Fruit fly (Drosophila melanogaster) whole organism, adult: ENCODE data around the gene CG42869.
A peak's percentile ranks its signal among the peaks of the same experiment; 100 is the strongest.

ENCODE experiments used
- CG11617 ChIP-seq: fragments of 200-800 bp; sonication (Bioruptor generic); optimal IDR thresholded peaks from 2 replicates; lab custom pipeline; 2017; ENCODE audit warnings: mild to moderate bottlenecking, missing biosample characterization, missing genetic modification reagents, missing genetic modification characterization
- CG12768 ChIP-seq: fragments of 200-800 bp; sonication (Bioruptor generic); optimal IDR thresholded peaks from 2 replicates; lab custom pipeline; 2017; ENCODE audit warnings: missing biosample characterization, missing genetic modification characterization, mild to moderate bottlenecking, moderate library complexity, missing genetic modification reagents
- CG14711 ChIP-seq: fragments of 200-800 bp; sonication (Bioruptor generic); optimal IDR thresholded peaks from 2 replicates; lab custom pipeline; 2018; ENCODE audit warnings: missing biosample characterization, mild to moderate bottlenecking, missing genetic modification characterization, moderate library complexity
- CG1620 ChIP-seq: fragments of 200-800 bp; sonication (Bioruptor generic); optimal IDR thresholded peaks from 2 replicates; lab custom pipeline; 2016; ENCODE audit warnings: missing biosample characterization, missing genetic modification characterization
- CG5204 ChIP-seq: fragments of 200-800 bp; sonication (Bioruptor generic); optimal IDR thresholded peaks from 2 replicates; lab custom pipeline; 2016; ENCODE audit warnings: missing biosample characterization, missing genetic modification characterization
- CG7045 ChIP-seq: fragments of 200-800 bp; sonication (Bioruptor generic); optimal IDR thresholded peaks from 2 replicates; lab custom pipeline; 2017; ENCODE audit warnings: missing biosample characterization, mild to moderate bottlenecking, missing genetic modification characterization
- CG7101 ChIP-seq: fragments of 200-800 bp; sonication (Bioruptor generic); optimal IDR thresholded peaks from 2 replicates; lab custom pipeline; 2018; ENCODE audit warnings: missing biosample characterization, mild to moderate bottlenecking, missing genetic modification characterization, moderate library complexity
- Clk ChIP-seq: fragments of 200-800 bp; sonication (Bioruptor generic); optimal IDR thresholded peaks from 2 replicates; lab custom pipeline; 2017; ENCODE audit warnings: missing biosample characterization, missing genetic modification characterization
- Crg-1 ChIP-seq: fragments of 200-800 bp; sonication (Bioruptor generic); optimal IDR thresholded peaks from 2 replicates; lab custom pipeline; 2016; ENCODE audit warnings: missing biosample characterization, missing genetic modification characterization
- Hr96 ChIP-seq: fragments of 200-800 bp; sonication (Bioruptor generic); optimal IDR thresholded peaks from 2 replicates; lab custom pipeline; 2016; ENCODE audit warnings: missing biosample characterization, missing genetic modification characterization
- Mnt ChIP-seq: fragments of 200-800 bp; sonication (Bioruptor generic); optimal IDR thresholded peaks from 2 replicates; lab custom pipeline; 2016; ENCODE audit warnings: missing biosample characterization, mild to moderate bottlenecking, missing genetic modification characterization
- bab1 ChIP-seq: fragments of 200-800 bp; sonication (Bioruptor generic); optimal IDR thresholded peaks from 3 replicates; lab custom pipeline; 2019; ENCODE audit warnings: missing biosample characterization, mild to moderate bottlenecking, missing genetic modification characterization, moderate library complexity
- cic ChIP-seq: fragments of 200-800 bp; sonication (Bioruptor generic); optimal IDR thresholded peaks from 2 replicates; lab custom pipeline; 2017; ENCODE audit warnings: missing biosample characterization, mild to moderate bottlenecking, missing genetic modification characterization, moderate library complexity
- cnc ChIP-seq, 2 experiments: fragments of >200 bp; optimal IDR thresholded peaks; 2 replicates each; lab custom pipeline; 2017
- kay ChIP-seq: fragments of 200-800 bp; sonication (Bioruptor generic); peaks from one replicate; lab custom pipeline; 2016; ENCODE audit warnings: missing biosample characterization, missing genetic modification characterization, borderline replicate concordance
- ovo ChIP-seq: fragments of 200-800 bp; sonication (Bioruptor generic); optimal IDR thresholded peaks from 2 replicates; lab custom pipeline; 2016; ENCODE audit warnings: missing biosample characterization, missing genetic modification characterization
- pad ChIP-seq: fragments of 200-800 bp; sonication (Bioruptor generic); optimal IDR thresholded peaks from 3 replicates; lab custom pipeline; 2017; ENCODE audit warnings: missing biosample characterization, missing genetic modification characterization, mild to moderate bottlenecking, moderate library complexity, missing genetic modification reagents
- tj ChIP-seq: fragments of 200-800 bp; sonication (Bioruptor generic); optimal IDR thresholded peaks from 3 replicates; lab custom pipeline; 2017; ENCODE audit warnings: missing biosample characterization, mild to moderate bottlenecking, missing genetic modification characterization, moderate library complexity
- toe ChIP-seq: fragments of 200-800 bp; sonication (Bioruptor generic); optimal IDR thresholded peaks from 2 replicates; lab custom pipeline; 2016; ENCODE audit warnings: missing biosample characterization, missing genetic modification characterization

CG42869 gene

dm6 chr3R:21758145-21758856 is 21.7 kb upstream of the CG42869 start, which contains the start of gene CG42335:
TSS of gene CG42335 (plus strand) at chr3R:21758764.
- no peak for TF ChIP-seq Clk (GFP tag; lab: Kevin White, UChicago)
- TF ChIP-seq CG11617, result no peak
- peak; percentile 56 for TF ChIP-seq kay
- peak; percentile 5 for TF ChIP-seq cic (GFP tag; lab: Kevin White, UChicago)
- no peak for TF ChIP-seq Crg-1

dm6 chr3R:21757550-21757949 is 20.9 kb upstream of the CG42869 start:
- TF ChIP-seq Mnt (GFP tag; lab: Kevin White, UChicago) (no peak), cic (GFP tag; lab: Kevin White, UChicago) (peak; percentile 66)

- TF ChIP-seq cnc (optimal IDR thresholded peaks at IDR 0.05; lab: Kevin White, UChicago) (peak in 1 of 2 experiments; percentile 64), Mnt (GFP tag; lab: Kevin White, UChicago) (peak; percentile 37), kay (peak; percentile 18), CG12768 (GFP tag; lab: Kevin White, UChicago) (peak; percentile 12), cic (GFP tag; lab: Kevin White, UChicago) (peak; percentile 77), CG7045 (GFP tag; lab: Kevin White, UChicago) (no peak), Clk (GFP tag; lab: Kevin White, UChicago) (no peak), Hr96 (GFP tag; lab: Kevin White, UChicago) (no peak)
Measured at dm6 chr3R:21753974-21754373, 17.3 kb upstream of the CG42869 start, which contains the start of gene CG31198. TSS of gene CG31198 (plus strand) at chr3R:21754324.

- TF ChIP-seq kay (peak; percentile 52), ovo (GFP tag; lab: Kevin White, UChicago) (no peak), Crg-1 (no peak)
Measured at dm6 chr3R:21753099-21753498, 16.4 kb upstream of the CG42869 start.

- TF ChIP-seq pad (GFP tag; lab: Kevin White, UChicago), result no peak
- TF ChIP-seq cic (GFP tag; lab: Kevin White, UChicago), result peak; percentile 19
- TF ChIP-seq ovo (GFP tag; lab: Kevin White, UChicago), result no peak
- TF ChIP-seq kay, result peak; percentile 33
- TF ChIP-seq CG11617, result no peak
- TF ChIP-seq CG12768 (GFP tag; lab: Kevin White, UChicago), result no peak
- no peak for TF ChIP-seq tj (GFP tag; lab: Kevin White, UChicago)
- TF ChIP-seq cnc (optimal IDR thresholded peaks at IDR 0.05; lab: Kevin White, UChicago), result no peak
- no peak for TF ChIP-seq Crg-1
Measured at dm6 chr3R:21748954-21749920, 12.6 kb upstream of the CG42869 start, which contains the start of gene CG31233. TSS of gene CG31233 (plus strand) at chr3R:21749853.

dm6 chr3R:21745887-21746286 is 9.2 kb upstream of the CG42869 start:
- TF ChIP-seq cic (GFP tag; lab: Kevin White, UChicago) (peak; percentile 0), bab1 (GFP tag; lab: Kevin White, UChicago) (no peak)

- TF ChIP-seq ovo (GFP tag; lab: Kevin White, UChicago) (no peak), Hr96 (GFP tag; lab: Kevin White, UChicago) (no peak), CG5204 (GFP tag; lab: Kevin White, UChicago) (no peak), CG7045 (GFP tag; lab: Kevin White, UChicago) (no peak), CG14711 (tag; lab: Kevin White, UChicago) (no peak), cic (GFP tag; lab: Kevin White, UChicago) (no peak), CG12768 (GFP tag; lab: Kevin White, UChicago) (no peak), toe (no peak), pad (GFP tag; lab: Kevin White, UChicago) (no peak), CG11617 (no peak), tj (GFP tag; lab: Kevin White, UChicago) (no peak), Crg-1 (no peak), kay (no peak), CG7101 (tag; lab: Kevin White, UChicago) (no peak), Clk (GFP tag; lab: Kevin White, UChicago) (no peak), CG1620 (no peak)
Measured at dm6 chr3R:21744988-21745387, 8.3 kb upstream of the CG42869 start, which contains the start of gene CG31343. TSS of gene CG31343 (plus strand) at chr3R:21745266.
